Worm (Caenorhabditis elegans) whole organism, young adult: ENCODE measurements around the gene R05H5.4.

ENCODE experiments used
- Y53F4B.3 ChIP-seq: fragments of 200-800 bp; sonication (Bioruptor generic); IDR thresholded peaks from 2 replicates; pipeline ENCODE4 v1.3.6; 2022; ENCODE audit warnings: missing genetic modification reagents, missing genetic modification characterization, missing compliant biosample characterization
- hlh-12 ChIP-seq: sonication (generic microtip); optimal IDR thresholded peaks from 2 replicates; lab custom pipeline; 2016; ENCODE audit warnings: missing genetic modification characterization, missing compliant biosample characterization
- lag-1 ChIP-seq: fragments of 200-800 bp; sonication (Bioruptor generic); IDR thresholded peaks from 2 replicates; pipeline ENCODE4 v1.3.6; 2022; ENCODE audit warnings: missing genetic modification reagents, missing genetic modification characterization, missing compliant biosample characterization
- lsy-27 ChIP-seq: sonication (generic microtip); optimal IDR thresholded peaks from 2 replicates; lab custom pipeline; 2017; ENCODE audit warnings: missing genetic modification characterization, mild to moderate bottlenecking, missing compliant biosample characterization, antibody characterized with exemption, missing genotype, borderline replicate concordance; ENCODE audit not compliant: insufficient read depth
- pha-4 ChIP-seq: fragments of 150-350 bp; sonication (generic microtip); optimal IDR thresholded peaks from 2 replicates; lab custom pipeline; 2014; ENCODE audit warnings: missing biosample characterization, missing genetic modification reagents, missing genetic modification characterization
- snpc-4 ChIP-seq, 5 experiments: fragments of 150-350 bp in 1 of 5; sonication (generic microtip) in 4 of 5; optimal IDR thresholded peaks; 2 replicates each; lab custom pipeline; 2014 to 2018; ENCODE audit warnings: missing genetic modification characterization in 5 of 5, missing biosample characterization in 3 of 5, antibody characterized with exemption in 2 of 5, mild to moderate bottlenecking in 2 of 5, missing compliant biosample characterization in 2 of 5, missing genotype in 2 of 5, moderate library complexity in 2 of 5, missing genetic modification reagents in 1 of 5

DNA sequence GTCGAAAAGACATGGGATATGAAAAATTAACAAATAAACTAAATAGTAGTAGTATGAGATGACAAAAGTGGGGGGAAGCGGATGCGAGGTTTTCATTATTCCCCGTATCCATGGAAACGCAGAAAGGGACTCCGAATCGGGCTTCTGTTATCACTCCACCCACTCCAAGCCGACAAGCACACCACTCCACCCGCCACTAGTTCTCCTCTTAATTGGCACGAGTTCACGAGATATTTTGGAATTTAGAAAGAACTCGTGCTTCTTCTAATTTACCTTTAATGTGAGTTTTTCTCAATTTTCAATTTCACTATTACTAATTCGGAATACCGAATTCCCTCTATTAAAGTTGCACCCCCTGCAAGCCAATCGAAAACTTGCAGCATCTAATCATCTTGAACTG is 33.4 kb downstream of the R05H5.4 start:
- TF ChIP-seq hlh-12 (tag; lab: Kevin White, UChicago) = no peak
- TF ChIP-seq pha-4 = no peak
- no peak for TF ChIP-seq lag-1 (GFP tag; lab: Robert Waterston, UW)
- no peak for TF ChIP-seq Y53F4B.3 (GFP tag; lab: Robert Waterston, UW)
- no peak for TF ChIP-seq snpc-4 (GFP tag; optimal IDR thresholded peaks at IDR 0.05; lab: Kevin White, UChicago)
- no peak for TF ChIP-seq snpc-4 (tag; optimal IDR thresholded peaks at IDR 0.05; lab: Kevin White, UChicago)
- TF ChIP-seq lsy-27 (tag; lab: Kevin White, UChicago) = no peak
